Worm (Caenorhabditis elegans) whole organism, early embryonic: ENCODE results near the gene F23F1.6.

Experiments
- B0310.2 ChIP-seq: sonication (generic microtip); optimal IDR thresholded peaks from 2 replicates; lab custom pipeline; 2016; ENCODE audit warnings: mild to moderate bottlenecking, missing genetic modification characterization, missing compliant biosample characterization
- F13C5.2 ChIP-seq: sonication (generic microtip); optimal IDR thresholded peaks from 2 replicates; lab custom pipeline; 2017; ENCODE audit warnings: mild to moderate bottlenecking, missing genetic modification characterization, inconsistent platforms, missing compliant biosample characterization
- aly-1 ChIP-seq: sonication (generic microtip); optimal IDR thresholded peaks from 2 replicates; lab custom pipeline; 2016; ENCODE audit warnings: missing genetic modification characterization, missing compliant biosample characterization
- ama-1 ChIP-seq: fragments of 150-350 bp; optimal IDR thresholded peaks from 2 replicates; lab custom pipeline; 2014
- ceh-13 ChIP-seq: fragments of 200-800 bp; sonication (Bioruptor generic); optimal IDR thresholded peaks from 2 replicates; lab custom pipeline; 2018; ENCODE audit warnings: mild to moderate bottlenecking, missing genetic modification characterization, missing compliant biosample characterization
- ceh-36 ChIP-seq: sonication (generic microtip); optimal IDR thresholded peaks from 2 replicates; lab custom pipeline; 2016; ENCODE audit warnings: missing genetic modification characterization, inconsistent platforms, missing compliant biosample characterization
- ets-7 ChIP-seq: sonication (generic microtip); optimal IDR thresholded peaks from 2 replicates; lab custom pipeline; 2016; ENCODE audit warnings: missing genotype, missing genetic modification characterization, missing compliant biosample characterization
- flt-1 ChIP-seq: fragments of 200-800 bp; sonication (Bioruptor generic); IDR thresholded peaks from 2 replicates; pipeline ENCODE4 v1.3.6; 2022; ENCODE audit warnings: missing genetic modification characterization, missing compliant biosample characterization
- hmbx-1 ChIP-seq: sonication (generic microtip); optimal IDR thresholded peaks from 2 replicates; lab custom pipeline; 2016; ENCODE audit warnings: mild to moderate bottlenecking, missing genetic modification characterization, missing compliant biosample characterization
- hmg-4 ChIP-seq: fragments of 200-800 bp; sonication (Bioruptor generic); optimal IDR thresholded peaks from 2 replicates; lab custom pipeline; 2018; ENCODE audit warnings: mild to moderate bottlenecking, missing genetic modification characterization, missing compliant biosample characterization
- hnd-1 ChIP-seq: sonication (generic microtip); optimal IDR thresholded peaks from 2 replicates; lab custom pipeline; 2016; ENCODE audit warnings: missing genetic modification characterization, missing compliant biosample characterization
- pes-1 ChIP-seq: fragments of 200-800 bp; sonication (Bioruptor generic); IDR thresholded peaks from 2 replicates; pipeline ENCODE4 v1.3.6; 2022; ENCODE audit warnings: missing genetic modification reagents, missing genetic modification characterization, missing compliant biosample characterization
- scrt-1 ChIP-seq: fragments of 200-800 bp; sonication (Bioruptor generic); IDR thresholded peaks from 2 replicates; pipeline ENCODE4 v1.3.6; 2022; ENCODE audit warnings: missing genetic modification characterization, missing compliant biosample characterization
- sea-1 ChIP-seq: fragments of 200-800 bp; sonication (Bioruptor generic); conservative IDR thresholded peaks from 2 replicates; pipeline ENCODE4 v1.3.6; 2022; ENCODE audit warnings: missing genetic modification characterization, missing compliant biosample characterization
- tbx-11 ChIP-seq: fragments of 200-800 bp; sonication (Bioruptor generic); IDR thresholded peaks from 2 replicates; pipeline ENCODE4 v1.3.6; 2022; ENCODE audit warnings: missing genetic modification characterization, missing compliant biosample characterization
- tbx-37 ChIP-seq: fragments of 200-800 bp; sonication (Bioruptor generic); conservative IDR thresholded peaks from 2 replicates; pipeline ENCODE4 v1.3.6; 2022; ENCODE audit warnings: missing genetic modification reagents, missing genetic modification characterization, missing compliant biosample characterization
- tra-4 ChIP-seq: sonication (generic microtip); optimal IDR thresholded peaks from 2 replicates; lab custom pipeline; 2017; ENCODE audit warnings: missing genetic modification characterization, missing compliant biosample characterization

The F23F1.6 gene

ce11 chrII:33904-34303, 3.2 kb downstream of the F23F1.6 start, which contains the start of gene F23F1.2:
Gene F23F1.2 (plus strand): TSS chrII:34204.
- TF ChIP-seq hmg-4 = no peak
- no peak for TF ChIP-seq tbx-37 (GFP tag; lab: Robert Waterston, UW)
- no peak for TF ChIP-seq hnd-1 (tag; lab: Kevin White, UChicago)
- no peak for TF ChIP-seq hmbx-1 (tag; lab: Kevin White, UChicago)
- TF ChIP-seq scrt-1 = no peak
- TF ChIP-seq tra-4 = no peak
- no peak for TF ChIP-seq tbx-11 (GFP tag; lab: Robert Waterston, UW)
- no peak for TF ChIP-seq B0310.2 (tag; lab: Kevin White, UChicago)
- TF ChIP-seq sea-1 (GFP tag; lab: Robert Waterston, UW) = no peak
- TF ChIP-seq ama-1 (lab: Kevin White, UChicago) = no peak

- TF ChIP-seq tbx-11 (GFP tag; lab: Robert Waterston, UW) (no peak), pes-1 (GFP tag; lab: Robert Waterston, UW) (no peak), hnd-1 (tag; lab: Kevin White, UChicago) (no peak)
Measured at ce11 chrII:31521-31920, 5.6 kb downstream of the F23F1.6 start, which contains the start of the genes F23F1.5 and fbxc-54. Gene F23F1.5 (minus strand): TSS chrII:31584. Gene fbxc-54 (plus strand): TSS chrII:31719.

ce11 chrII:29578-29977, 7.5 kb downstream of the F23F1.6 start:
- no peak for TF ChIP-seq F13C5.2 (tag; lab: Kevin White, UChicago)
- no peak for TF ChIP-seq tbx-37 (GFP tag; lab: Robert Waterston, UW)
- no peak for TF ChIP-seq tbx-11 (GFP tag; lab: Robert Waterston, UW)
- no peak for TF ChIP-seq aly-1 (tag; lab: Kevin White, UChicago)
- TF ChIP-seq sea-1 (GFP tag; lab: Robert Waterston, UW) = no peak
- no peak for TF ChIP-seq hmg-4
- TF ChIP-seq pes-1 (GFP tag; lab: Robert Waterston, UW) = no peak

ce11 chrII:28283-28682, 8.8 kb downstream of the F23F1.6 start, which contains the start of gene F23F1.4:
Gene F23F1.4 (minus strand): TSS chrII:28423.
- no peak for TF ChIP-seq tbx-37 (GFP tag; lab: Robert Waterston, UW)
- no peak for TF ChIP-seq scrt-1
- TF ChIP-seq hnd-1 (tag; lab: Kevin White, UChicago) = no peak
- no peak for TF ChIP-seq aly-1 (tag; lab: Kevin White, UChicago)
- no peak for TF ChIP-seq pes-1 (GFP tag; lab: Robert Waterston, UW)
- TF ChIP-seq tbx-11 (GFP tag; lab: Robert Waterston, UW) = no peak
- TF ChIP-seq B0310.2 (tag; lab: Kevin White, UChicago) = no peak
- no peak for TF ChIP-seq ets-7 (tag; lab: Kevin White, UChicago)
- no peak for TF ChIP-seq tra-4
- TF ChIP-seq ama-1 (lab: Kevin White, UChicago) = no peak
- TF ChIP-seq ceh-36 (tag; lab: Kevin White, UChicago) = no peak
- no peak for TF ChIP-seq flt-1 (GFP tag; lab: Robert Waterston, UW)
- no peak for TF ChIP-seq sea-1 (GFP tag; lab: Robert Waterston, UW)

ce11 chrII:24559-24998, 12.5 kb downstream of the F23F1.6 start, which contains the start of gene enee-1:
Gene enee-1 (plus strand): TSS chrII:24666.
- peak; percentile 26 for TF ChIP-seq F13C5.2 (tag; lab: Kevin White, UChicago)
- no peak for TF ChIP-seq hmbx-1 (tag; lab: Kevin White, UChicago)

- TF ChIP-seq B0310.2 (tag; lab: Kevin White, UChicago) (no peak), flt-1 (GFP tag; lab: Robert Waterston, UW) (no peak), tbx-11 (GFP tag; lab: Robert Waterston, UW) (no peak), ama-1 (lab: Kevin White, UChicago) (no peak), hnd-1 (tag; lab: Kevin White, UChicago) (no peak), pes-1 (GFP tag; lab: Robert Waterston, UW) (no peak)
Measured at ce11 chrII:23739-24138, 13.4 kb downstream of the F23F1.6 start.

- TF ChIP-seq ama-1 (lab: Kevin White, UChicago) (no peak), B0310.2 (tag; lab: Kevin White, UChicago) (no peak), pes-1 (GFP tag; lab: Robert Waterston, UW) (no peak), ceh-36 (tag; lab: Kevin White, UChicago) (no peak), ceh-13 (GFP tag; lab: Kevin White, UChicago) (no peak), tbx-37 (GFP tag; lab: Robert Waterston, UW) (no peak), hnd-1 (tag; lab: Kevin White, UChicago) (no peak), scrt-1 (no peak), flt-1 (GFP tag; lab: Robert Waterston, UW) (no peak), hmbx-1 (tag; lab: Kevin White, UChicago) (no peak), tbx-11 (GFP tag; lab: Robert Waterston, UW) (no peak)
Measured at ce11 chrII:23025-23424, 14.1 kb downstream of the F23F1.6 start, which contains the start of gene sqt-2. Gene sqt-2 (plus strand): TSS chrII:23325.

ce11 chrII:21953-22352, 15.2 kb downstream of the F23F1.6 start:
- TF ChIP-seq hmg-4 (no peak), scrt-1 (no peak), aly-1 (tag; lab: Kevin White, UChicago) (no peak), tbx-11 (GFP tag; lab: Robert Waterston, UW) (no peak), ceh-36 (tag; lab: Kevin White, UChicago) (no peak), ceh-13 (GFP tag; lab: Kevin White, UChicago) (no peak), pes-1 (GFP tag; lab: Robert Waterston, UW) (no peak), sea-1 (GFP tag; lab: Robert Waterston, UW) (no peak), hnd-1 (tag; lab: Kevin White, UChicago) (no peak)
